Worm (Caenorhabditis elegans): Measurements from ENCODE around the gene dyf-19.

- TF ChIP-seq hnd-1 (tag; optimal IDR thresholded peaks at IDR 0.05) (no peak), ama-1 (optimal IDR thresholded peaks at IDR 0.05) (no peak), scrt-1 (GFP tag; IDR thresholded peaks at IDR 0.05) (no peak), ceh-36 (tag; optimal IDR thresholded peaks at IDR 0.05) (no peak), hmbx-1 (tag; optimal IDR thresholded peaks at IDR 0.05) (no peak), F13C5.2 (tag; optimal IDR thresholded peaks at IDR 0.05) (no peak), B0310.2 (tag; optimal IDR thresholded peaks at IDR 0.05) (no peak)
Measured at ce11 chrV:19636194-19636584, 11.3 kb downstream of the dyf-19 start.
